Worm (Caenorhabditis elegans) whole organism, mixed stage, embryonic: ENCODE results near the gene Y68A4A.10.

Source experiments
- M03D4.4 ChIP-seq: sonication (generic microtip); optimal IDR thresholded peaks from 2 replicates; lab custom pipeline; 2017; ENCODE audit warnings: mild to moderate bottlenecking, missing genetic modification characterization, missing compliant biosample characterization
- ceh-39 ChIP-seq: fragments of 150-350 bp; optimal IDR thresholded peaks from 2 replicates; lab custom pipeline; 2014; ENCODE audit warnings: missing biosample characterization, missing genetic modification characterization
- pha-4 ChIP-seq: fragments of 150-350 bp; optimal IDR thresholded peaks from 2 replicates; lab custom pipeline; 2018; ENCODE audit warnings: missing biosample characterization, missing genetic modification reagents, missing genetic modification characterization
- unc-39 ChIP-seq: fragments of 150-350 bp; optimal IDR thresholded peaks from 2 replicates; lab custom pipeline; 2014; ENCODE audit warnings: missing biosample characterization, missing genetic modification characterization
- unc-62 ChIP-seq: fragments of 150-350 bp; optimal IDR thresholded peaks from 2 replicates; lab custom pipeline; 2014; ENCODE audit warnings: missing biosample characterization, missing genetic modification reagents, missing genetic modification characterization

DNA sequence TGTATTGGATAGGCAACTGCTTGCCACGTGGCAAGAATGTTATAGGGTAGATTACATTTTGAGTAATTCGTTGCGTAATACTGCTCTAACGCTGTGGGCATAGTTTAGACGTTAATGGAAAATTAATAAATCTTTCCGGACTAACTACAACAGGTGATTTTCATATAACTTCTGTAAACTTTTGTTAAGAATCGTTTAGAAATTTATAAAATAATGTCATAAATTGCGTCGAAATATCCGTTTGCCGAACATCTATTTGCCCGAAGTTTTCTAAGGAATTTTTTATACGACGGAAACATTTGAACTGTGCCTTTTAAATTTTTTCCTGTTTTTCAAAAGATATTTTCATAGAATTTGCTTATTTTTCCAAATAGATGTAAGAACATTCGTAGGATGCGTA lies 24.2 kb downstream of the Y68A4A.10 start, which contains the start of gene srh-112:
- TF ChIP-seq unc-39 (tag; lab: Kevin White, UChicago) (no peak), M03D4.4 (tag; lab: Kevin White, UChicago) (no peak), unc-62 (GFP tag; lab: Kevin White, UChicago) (no peak), pha-4 (no peak), ceh-39 (no peak)
